Fruit fly (Drosophila melanogaster) whole organism, wandering third instar larva: ENCODE results near the gene CG32354.

ENCODE experiments used
- Abd-B ChIP-seq: fragments of >200 bp; optimal IDR thresholded peaks from 2 replicates; lab custom pipeline; 2017; ENCODE audit warnings: missing biosample characterization, missing genetic modification characterization
- CG32264 ChIP-seq: fragments of 200-800 bp; sonication (Bioruptor generic); optimal IDR thresholded peaks from 2 replicates; lab custom pipeline; 2016; ENCODE audit warnings: missing biosample characterization, missing genetic modification characterization
- CrebA ChIP-seq: fragments of 200-800 bp; sonication (Bioruptor generic); optimal IDR thresholded peaks from 2 replicates; lab custom pipeline; 2016; ENCODE audit warnings: missing biosample characterization, mild to moderate bottlenecking, missing genetic modification characterization, borderline replicate concordance
- Dfd ChIP-seq: fragments of >200 bp; optimal IDR thresholded peaks from 2 replicates; lab custom pipeline; 2017; ENCODE audit warnings: missing biosample characterization, missing genetic modification characterization
- Dif ChIP-seq: fragments of 200-275, 200-300 bp; sonication (Bioruptor generic); optimal IDR thresholded peaks from 2 replicates; lab custom pipeline; 2018; ENCODE audit warnings: missing biosample characterization, missing genetic modification characterization; ENCODE audit not compliant: partially characterized antibody
- GATAd ChIP-seq: sonication (Bioruptor generic); optimal IDR thresholded peaks from 2 replicates; lab custom pipeline; 2016; ENCODE audit warnings: missing biosample characterization, missing genetic modification characterization
- HLH106 ChIP-seq: fragments of 200-800 bp; optimal IDR thresholded peaks from 3 replicates; lab custom pipeline; 2019; ENCODE audit warnings: missing biosample characterization, mild to moderate bottlenecking, missing genetic modification characterization, moderate library complexity
- Hr78 ChIP-seq: fragments of >200 bp; optimal IDR thresholded peaks from 2 replicates; lab custom pipeline; 2017; ENCODE audit warnings: missing biosample characterization, missing genetic modification characterization
- Hr83 ChIP-seq: fragments of 200-300 bp; sonication (Bioruptor generic); optimal IDR thresholded peaks from 2 replicates; lab custom pipeline; 2016; ENCODE audit warnings: missing biosample characterization, mild to moderate bottlenecking, missing genetic modification characterization, moderate library complexity; ENCODE audit not compliant: poor library complexity, severe bottlenecking
- Jra ChIP-seq: sonication (Bioruptor generic); optimal IDR thresholded peaks from 2 replicates; lab custom pipeline; 2016; ENCODE audit warnings: missing biosample characterization, missing genetic modification characterization
- Myc ChIP-seq: fragments of >200 bp; optimal IDR thresholded peaks from 2 replicates; lab custom pipeline; 2017
- N ChIP-seq: fragments of >200 bp; optimal IDR thresholded peaks from 2 replicates; lab custom pipeline; 2018; ENCODE audit warnings: missing biosample characterization, missing external identifiers, missing genetic modification characterization
- OdsH ChIP-seq: fragments of 200-800 bp; sonication (Bioruptor generic); optimal IDR thresholded peaks from 2 replicates; lab custom pipeline; 2016; ENCODE audit warnings: missing biosample characterization, mild to moderate bottlenecking, missing genetic modification characterization
- Rel ChIP-seq, 2 experiments: fragments of 200-800 bp; sonication (Bioruptor generic) in 1 of 2; optimal IDR thresholded peaks; 2 replicates in 1 of 2; 3 replicates in 1 of 2; lab custom pipeline; 2016 to 2019; ENCODE audit warnings: mild to moderate bottlenecking in 2 of 2, missing biosample characterization in 2 of 2, missing genetic modification characterization in 2 of 2, moderate library complexity in 1 of 2
- Sp1 ChIP-seq: fragments of 200-800 bp; sonication (Bioruptor generic); optimal IDR thresholded peaks from 3 replicates; lab custom pipeline; 2019; ENCODE audit warnings: missing biosample characterization, mild to moderate bottlenecking, missing genetic modification characterization, moderate library complexity
- Vsx2 ChIP-seq: fragments of 200-300, 225-300 bp; sonication (Bioruptor generic); optimal IDR thresholded peaks from 2 replicates; lab custom pipeline; 2018; ENCODE audit warnings: missing biosample characterization, missing genetic modification characterization; ENCODE audit not compliant: partially characterized antibody
- br ChIP-seq: fragments of 200-800 bp; sonication (Bioruptor generic); optimal IDR thresholded peaks from 2 replicates; lab custom pipeline; 2016; ENCODE audit warnings: missing biosample characterization, missing genetic modification characterization
- dl ChIP-seq, 2 experiments: fragments of 175-275, 200-275 bp in 1 of 2; fragments of 200-275 bp in 1 of 2; sonication (Bioruptor generic); optimal IDR thresholded peaks; lab custom pipeline; 2018; ENCODE audit warnings: mild to moderate bottlenecking in 2 of 2, missing biosample characterization in 2 of 2, missing genetic modification characterization in 2 of 2, moderate library complexity in 2 of 2; ENCODE audit not compliant: partially characterized antibody in 2 of 2, insufficient read depth in 1 of 2
- dmrt93B ChIP-seq: fragments of 200-800 bp; sonication (Bioruptor generic); optimal IDR thresholded peaks from 2 replicates; lab custom pipeline; 2018; ENCODE audit warnings: missing biosample characterization, mild to moderate bottlenecking, missing genetic modification characterization
- dsf ChIP-seq: sonication (Bioruptor generic); optimal IDR thresholded peaks from 2 replicates; lab custom pipeline; 2016; ENCODE audit warnings: missing biosample characterization, missing genetic modification characterization, borderline replicate concordance
- ey ChIP-seq: fragments of 200-800 bp; sonication (Bioruptor generic); optimal IDR thresholded peaks from 2 replicates; lab custom pipeline; 2016; ENCODE audit warnings: missing biosample characterization, missing genetic modification characterization
- foxo ChIP-seq, 2 experiments: fragments of 200-800 bp; sonication (Bioruptor generic); optimal IDR thresholded peaks; 2 replicates in 1 of 2; 3 replicates in 1 of 2; lab custom pipeline; 2016 to 2017; ENCODE audit warnings: missing biosample characterization in 2 of 2, missing genetic modification characterization in 2 of 2
- fru ChIP-seq: fragments of 200-800 bp; sonication (Bioruptor generic); optimal IDR thresholded peaks from 3 replicates; lab custom pipeline; 2016; ENCODE audit warnings: missing biosample characterization, mild to moderate bottlenecking, missing genetic modification characterization
- h ChIP-seq: fragments of 200-800 bp; sonication (Bioruptor generic); optimal IDR thresholded peaks from 3 replicates; lab custom pipeline; 2016; ENCODE audit warnings: missing biosample characterization, mild to moderate bottlenecking, missing genetic modification characterization
- jim ChIP-seq: fragments of 175-275, 200-325 bp; sonication (Bioruptor generic); optimal IDR thresholded peaks from 2 replicates; lab custom pipeline; 2016; ENCODE audit warnings: missing biosample characterization, mild to moderate bottlenecking, missing genetic modification characterization
- lola ChIP-seq: fragments of >200 bp; optimal IDR thresholded peaks from 2 replicates; lab custom pipeline; 2017; ENCODE audit warnings: missing biosample characterization, missing genetic modification characterization
- pan ChIP-seq: fragments of >200 bp; optimal IDR thresholded peaks from 2 replicates; lab custom pipeline; 2017
- psq ChIP-seq: fragments of 200-800 bp; sonication (Bioruptor generic); optimal IDR thresholded peaks from 3 replicates; lab custom pipeline; 2017; ENCODE audit warnings: missing biosample characterization, mild to moderate bottlenecking, missing genetic modification characterization, moderate library complexity
- rgr ChIP-seq: fragments of 200-800 bp; sonication (Bioruptor generic); optimal IDR thresholded peaks from 3 replicates; lab custom pipeline; 2016; ENCODE audit warnings: missing biosample characterization, mild to moderate bottlenecking, missing genetic modification characterization
- sage ChIP-seq: fragments of 200-800 bp; sonication (Bioruptor generic); optimal IDR thresholded peaks from 2 replicates; lab custom pipeline; 2016; ENCODE audit warnings: missing biosample characterization, mild to moderate bottlenecking, missing genetic modification characterization
- sv ChIP-seq: fragments of 200-800 bp; sonication (Bioruptor generic); optimal IDR thresholded peaks from 3 replicates; lab custom pipeline; 2016; ENCODE audit warnings: missing biosample characterization, missing genetic modification characterization
- tai ChIP-seq: sonication (Bioruptor generic); optimal IDR thresholded peaks from 2 replicates; lab custom pipeline; 2016; ENCODE audit warnings: missing biosample characterization, missing genetic modification characterization
- usp ChIP-seq: fragments of >200 bp; optimal IDR thresholded peaks from 2 replicates; lab custom pipeline; 2017; ENCODE audit warnings: missing biosample characterization, missing genetic modification characterization
- woc ChIP-seq: sonication (Bioruptor generic); optimal IDR thresholded peaks from 2 replicates; lab custom pipeline; 2016; ENCODE audit warnings: missing biosample characterization, mild to moderate bottlenecking, missing genetic modification characterization

CG32354 gene

DNA sequence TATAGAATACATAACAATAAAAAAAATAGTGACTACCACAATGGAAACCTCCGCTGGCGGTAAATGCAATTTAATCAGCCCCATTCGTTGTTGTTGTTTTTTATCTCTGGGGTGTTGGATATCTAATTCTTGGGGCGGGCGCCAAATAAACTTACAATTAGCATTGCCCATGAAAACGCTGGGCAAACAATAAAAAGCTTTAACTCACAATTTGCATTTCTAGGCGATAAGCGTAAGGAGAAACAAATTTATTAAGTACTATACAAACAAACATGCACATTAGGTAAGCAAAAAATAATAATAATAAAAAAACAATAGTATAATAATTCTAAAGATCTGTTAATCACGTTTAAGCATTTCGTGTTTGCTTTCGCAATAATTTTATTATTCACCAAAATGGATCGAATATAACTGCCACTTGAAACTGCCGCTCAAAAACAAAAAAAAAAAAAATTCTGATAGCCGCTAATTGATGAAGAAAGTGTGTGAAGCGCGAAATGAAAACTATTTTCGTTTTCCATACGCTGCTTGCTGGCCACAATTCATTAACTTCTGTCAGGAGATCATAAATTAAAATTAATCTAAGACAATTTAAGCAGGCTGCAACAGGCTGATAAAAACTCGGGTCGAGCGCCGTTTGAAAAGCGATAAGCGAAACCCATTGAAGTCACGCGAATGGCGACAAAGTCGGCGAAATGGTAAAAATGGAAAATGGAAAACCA is 26.0 kb upstream of the CG32354 start:
- no peak for TF ChIP-seq h (GFP tag; lab: Kevin White, UChicago)
- no peak for TF ChIP-seq Hr78 (GFP tag; lab: Kevin White, UChicago)
- TF ChIP-seq, all 38 proteins: peak for 0

DNA sequence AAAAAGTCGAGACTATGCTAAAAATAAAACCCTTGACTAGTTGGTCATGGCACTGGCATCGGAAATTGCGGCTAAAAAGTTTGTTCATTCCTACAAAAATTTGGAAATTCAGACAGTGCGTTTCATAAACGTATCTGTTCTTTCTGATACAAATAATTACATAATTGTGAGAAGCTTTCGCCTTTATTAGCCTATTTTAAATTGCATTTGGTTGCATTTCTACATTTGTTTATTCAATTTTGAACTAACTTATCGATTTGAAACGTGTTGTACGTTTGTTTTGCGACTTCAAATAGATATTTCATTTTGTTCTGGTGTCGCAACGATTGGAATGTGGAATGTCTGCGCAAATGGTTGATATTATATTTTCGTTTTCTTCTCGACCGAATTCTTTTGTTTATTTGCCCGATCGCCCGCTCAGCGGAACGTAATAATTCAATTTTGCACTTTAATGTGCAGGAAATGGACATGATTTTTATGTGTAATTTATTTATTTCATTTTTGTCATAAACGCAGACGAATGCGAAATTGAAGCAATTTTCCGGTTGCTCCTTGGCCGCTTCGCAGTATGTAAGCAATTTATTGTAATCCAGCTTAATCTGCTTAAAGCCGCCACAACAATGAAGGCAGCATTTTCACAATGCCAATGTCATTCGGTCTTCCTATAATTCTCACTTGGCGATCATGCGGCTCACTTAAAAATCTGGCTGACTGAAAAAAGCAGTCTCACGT is 24.2 kb upstream of the CG32354 start:
- TF ChIP-seq Sp1 (no peak), GATAd (GFP tag; lab: Kevin White, UChicago) (no peak), CG32264 (GFP tag; lab: Kevin White, UChicago) (no peak), lola (no peak), h (GFP tag; lab: Kevin White, UChicago) (peak; percentile 34), HLH106 (tag; lab: Kevin White, UChicago) (peak; percentile 16), fru (GFP tag; lab: Kevin White, UChicago) (peak; percentile 26), foxo (GFP tag; optimal IDR thresholded peaks at IDR 0.05; lab: Kevin White, UChicago) (peak in 1 of 2 experiments; percentile 55), rgr (GFP tag; lab: Kevin White, UChicago) (peak; percentile 47), psq (GFP tag; lab: Kevin White, UChicago) (peak; percentile 3), br (GFP tag; lab: Kevin White, UChicago) (peak; percentile 34), ey (GFP tag; lab: Kevin White, UChicago) (peak; percentile 32)

DNA sequence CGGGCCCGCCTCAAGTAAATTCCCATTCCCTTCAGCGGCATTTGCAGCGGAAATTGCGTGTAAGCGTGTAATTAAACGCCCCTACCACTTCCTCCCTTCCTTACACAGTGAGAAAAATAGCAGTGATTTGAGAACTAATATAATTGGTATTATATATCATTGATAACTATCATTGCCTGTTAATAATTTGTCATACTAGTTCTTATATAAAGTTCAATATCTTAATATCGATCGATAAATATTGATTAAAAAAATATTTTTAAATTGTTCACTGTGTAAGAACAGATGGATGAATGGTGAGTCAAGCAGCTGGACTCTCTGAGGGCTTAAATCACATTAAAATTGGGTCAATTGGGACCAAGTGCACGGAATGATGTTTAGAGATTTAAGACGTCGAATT is 23.0 kb upstream of the CG32354 start:
- TF ChIP-seq Myc (lab: Kevin White, UChicago) (no peak), rgr (GFP tag; lab: Kevin White, UChicago) (no peak), fru (GFP tag; lab: Kevin White, UChicago) (peak; percentile 38), Sp1 (peak; percentile 11), Hr78 (GFP tag; lab: Kevin White, UChicago) (no peak), Rel (GFP tag; optimal IDR thresholded peaks at IDR 0.05; lab: Kevin White, UChicago) (no peak), Rel (tag; optimal IDR thresholded peaks at IDR 0.05; lab: Kevin White, UChicago) (no peak), pan (lab: Kevin White, UChicago) (no peak), HLH106 (tag; lab: Kevin White, UChicago) (peak; percentile 59), CG32264 (GFP tag; lab: Kevin White, UChicago) (no peak), ey (GFP tag; lab: Kevin White, UChicago) (no peak), CrebA (GFP tag; lab: Kevin White, UChicago) (no peak), Dfd (GFP tag; lab: Kevin White, UChicago) (no peak), dl (GFP tag; optimal IDR thresholded peaks at IDR 0.05; lab: Kevin White, UChicago; ENCODE audit: insufficient read depth in 1 of 2, partially characterized antibody in 2 of 2) (no peak), GATAd (GFP tag; lab: Kevin White, UChicago) (no peak)

DNA sequence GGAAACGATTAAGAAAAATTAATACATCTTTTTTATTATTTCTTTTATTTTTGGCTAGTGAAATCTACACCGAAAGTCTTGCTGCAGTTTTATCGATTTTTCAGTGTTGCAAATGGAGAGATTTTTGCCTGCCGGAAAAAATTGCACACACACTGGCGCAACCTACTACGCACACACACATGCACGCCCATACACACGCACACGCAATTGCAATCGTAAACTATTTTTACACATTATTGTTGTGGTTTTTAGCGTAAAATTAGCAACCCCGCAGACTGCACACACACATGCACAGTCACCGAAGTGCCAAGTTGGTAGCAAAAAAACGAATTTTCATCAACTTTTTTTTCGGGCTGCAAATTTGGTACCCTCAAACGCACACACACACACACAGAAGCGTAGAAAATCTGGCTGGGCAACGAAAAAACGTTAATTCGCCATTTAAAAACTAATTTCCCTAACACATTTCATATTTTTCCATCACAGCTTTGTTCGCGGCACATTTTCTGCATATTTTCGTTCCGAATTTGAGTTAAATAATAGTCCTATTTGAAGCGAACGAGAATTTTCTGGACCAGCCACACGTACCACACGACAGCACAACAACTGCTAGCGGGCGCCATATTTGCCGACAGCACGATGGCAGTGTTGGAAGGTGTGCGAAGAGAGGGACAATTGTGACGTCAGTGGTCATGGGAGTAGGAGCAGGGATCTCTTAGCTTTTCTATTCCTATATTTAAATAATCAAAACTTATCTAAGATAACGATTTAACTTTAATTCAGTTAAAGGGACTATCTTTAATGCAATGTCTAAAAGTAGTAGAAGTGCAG is 20.0 kb upstream of the CG32354 start, which contains the start of gene Unr:
Unr (minus strand) TSS at position 637 of the 831 bp plus-strand sequence.
- TF ChIP-seq OdsH (GFP tag; lab: Kevin White, UChicago) (peak; percentile 76), Jra (GFP tag; lab: Kevin White, UChicago) (peak; percentile 72), sv (GFP tag; lab: Kevin White, UChicago) (peak; percentile 84), jim (GFP tag; lab: Kevin White, UChicago) (peak; percentile 84), dmrt93B (GFP tag; lab: Kevin White, UChicago) (peak; percentile 44), fru (GFP tag; lab: Kevin White, UChicago) (peak; percentile 83), GATAd (GFP tag; lab: Kevin White, UChicago) (peak; percentile 45), HLH106 (tag; lab: Kevin White, UChicago) (peak; percentile 75), Abd-B (no peak), dl (GFP tag; optimal IDR thresholded peaks at IDR 0.05; lab: Kevin White, UChicago; ENCODE audit: insufficient read depth in 1 of 2, partially characterized antibody in 2 of 2) (no peak), Rel (GFP tag; optimal IDR thresholded peaks at IDR 0.05; lab: Kevin White, UChicago) (no peak), Rel (tag; optimal IDR thresholded peaks at IDR 0.05; lab: Kevin White, UChicago) (peak; percentile 64), Vsx2 (no peak), dsf (GFP tag; lab: Kevin White, UChicago) (peak; percentile 44), sage (peak; percentile 45), foxo (GFP tag; optimal IDR thresholded peaks at IDR 0.05; lab: Kevin White, UChicago) (peak in 1 of 2 experiments; percentile 89), N (GFP tag; lab: Kevin White, UChicago) (peak; percentile 62), psq (GFP tag; lab: Kevin White, UChicago) (peak; percentile 68), tai (GFP tag; lab: Kevin White, UChicago) (peak; percentile 85), ey (GFP tag; lab: Kevin White, UChicago) (peak; percentile 81), Dfd (GFP tag; lab: Kevin White, UChicago) (peak; percentile 38), CG32264 (GFP tag; lab: Kevin White, UChicago) (peak; percentile 63), pan (lab: Kevin White, UChicago) (no peak), woc (peak; percentile 54), h (GFP tag; lab: Kevin White, UChicago) (peak; percentile 87), rgr (GFP tag; lab: Kevin White, UChicago) (peak; percentile 90), CrebA (GFP tag; lab: Kevin White, UChicago) (no peak), br (GFP tag; lab: Kevin White, UChicago) (peak; percentile 87), Sp1 (peak; percentile 82), Hr83 (GFP tag; lab: Kevin White, UChicago) (peak; percentile 97), usp (GFP tag; lab: Kevin White, UChicago) (no peak), Dif (GFP tag; lab: Kevin White, UChicago) (no peak)
